Worm (Caenorhabditis elegans) whole organism, L3 larva: ENCODE measurements around the gene C36C5.15.

Experiments used
- R02D3.7 ChIP-seq: fragments of 150-350 bp; optimal IDR thresholded peaks from 2 replicates; lab custom pipeline; 2014; ENCODE audit warnings: missing biosample characterization, missing genetic modification characterization
- ama-1 ChIP-seq: fragments of 150-350 bp; optimal IDR thresholded peaks from 2 replicates; lab custom pipeline; 2018
- ceh-28 ChIP-seq: fragments of 150-350 bp; optimal IDR thresholded peaks from 2 replicates; lab custom pipeline; 2014; ENCODE audit warnings: missing biosample characterization, missing genetic modification reagents, missing genetic modification characterization
- ceh-9 ChIP-seq: sonication (generic microtip); optimal IDR thresholded peaks from 2 replicates; lab custom pipeline; 2018; ENCODE audit warnings: missing biosample characterization, missing genetic modification characterization
- daf-12 ChIP-seq: fragments of 150-350 bp; optimal IDR thresholded peaks from 2 replicates; lab custom pipeline; 2014; ENCODE audit warnings: missing biosample characterization, missing genetic modification reagents, missing genetic modification characterization
- fos-1 ChIP-seq: fragments of 150-350 bp; optimal IDR thresholded peaks from 2 replicates; lab custom pipeline; 2014; ENCODE audit warnings: missing biosample characterization, missing genetic modification characterization
- jun-1 ChIP-seq: fragments of 150-350 bp; optimal IDR thresholded peaks from 2 replicates; lab custom pipeline; 2014; ENCODE audit warnings: missing biosample characterization, missing genetic modification reagents, missing genetic modification characterization
- lin-15B ChIP-seq: fragments of 150-350 bp; optimal IDR thresholded peaks from 2 replicates; lab custom pipeline; 2014; ENCODE audit warnings: missing biosample characterization, missing genetic modification characterization
- nhr-23 ChIP-seq: fragments of 150-350 bp; optimal IDR thresholded peaks from 2 replicates; lab custom pipeline; 2014; ENCODE audit warnings: missing biosample characterization, missing genetic modification reagents, missing genetic modification characterization
- pqm-1 ChIP-seq: fragments of 150-350 bp; optimal IDR thresholded peaks from 2 replicates; lab custom pipeline; 2017; ENCODE audit warnings: missing biosample characterization, missing genetic modification characterization, inconsistent platforms
- unc-62 ChIP-seq: fragments of 150-350 bp; sonication (generic microtip); optimal IDR thresholded peaks from 4 replicates; lab custom pipeline; 2014; ENCODE audit warnings: missing biosample characterization, missing genetic modification reagents, missing genetic modification characterization
- ztf-11 ChIP-seq: fragments of 150-350 bp; optimal IDR thresholded peaks from 2 replicates; lab custom pipeline; 2014; ENCODE audit warnings: missing biosample characterization, missing genetic modification characterization

- TF ChIP-seq daf-12 (tag; lab: Kevin White, UChicago) (no peak), ceh-9 (no peak), ztf-11 (tag; lab: Kevin White, UChicago) (no peak), R02D3.7 (tag; lab: Kevin White, UChicago) (no peak), unc-62 (GFP tag; lab: Kevin White, UChicago) (no peak), ceh-28 (tag; lab: Kevin White, UChicago) (no peak), pqm-1 (tag; lab: Kevin White, UChicago) (no peak), ama-1 (lab: Kevin White, UChicago) (no peak), lin-15B (tag; lab: Kevin White, UChicago) (no peak), jun-1 (tag; lab: Kevin White, UChicago) (no peak), fos-1 (tag; lab: Kevin White, UChicago) (no peak), nhr-23 (tag; lab: Kevin White, UChicago) (no peak)
Observed at ce11 chrV:3155072-3155471, 13.5 kb downstream of the C36C5.15 start, which contains the start of gene srab-7.
